Worm (Caenorhabditis elegans) whole organism, L4 larva: ENCODE measurements around the gene Y57G11C.23.

ENCODE experiments used
- D1046.2 ChIP-seq: fragments of 200-800 bp; sonication (Bioruptor generic); IDR thresholded peaks from 2 replicates; pipeline ENCODE4 v1.3.6; 2022; ENCODE audit warnings: missing genetic modification characterization, missing compliant biosample characterization
- F26F4.8 ChIP-seq: fragments of 200-800 bp; sonication (Bioruptor generic); conservative IDR thresholded peaks from 2 replicates; pipeline ENCODE4 v1.3.6; 2022; ENCODE audit warnings: missing genetic modification characterization, missing compliant biosample characterization
- T26A8.4 ChIP-seq: fragments of 200-800 bp; sonication (Bioruptor generic); IDR thresholded peaks from 2 replicates; pipeline ENCODE4 v1.3.6; 2022; ENCODE audit warnings: missing genetic modification characterization, missing compliant biosample characterization
- Y105C5A.15 ChIP-seq: fragments of 200-800 bp; sonication (Bioruptor generic); IDR thresholded peaks from 2 replicates; pipeline ENCODE4 v1.3.6; 2022; ENCODE audit warnings: missing genetic modification characterization, missing compliant biosample characterization
- Y5F2A.4 ChIP-seq: fragments of 200-800 bp; sonication (Bioruptor generic); optimal IDR thresholded peaks from 2 replicates; lab custom pipeline; 2018; ENCODE audit warnings: mild to moderate bottlenecking, missing genetic modification characterization, missing compliant biosample characterization
- aly-2 ChIP-seq: sonication (generic microtip); optimal IDR thresholded peaks from 2 replicates; lab custom pipeline; 2018; ENCODE audit warnings: missing biosample characterization, missing genetic modification characterization
- ama-1 ChIP-seq: fragments of 150-350 bp; optimal IDR thresholded peaks from 2 replicates; lab custom pipeline; 2014; ENCODE audit warnings: inconsistent platforms, mixed read lengths
- attf-4 ChIP-seq: sonication (generic microtip); optimal IDR thresholded peaks from 3 replicates; lab custom pipeline; 2017; ENCODE audit warnings: missing biosample characterization, missing genetic modification characterization
- ceh-28 ChIP-seq: fragments of 150-350 bp; optimal IDR thresholded peaks from 2 replicates; lab custom pipeline; 2014; ENCODE audit warnings: missing biosample characterization, missing genetic modification reagents, missing genetic modification characterization
- cey-2 ChIP-seq: sonication (generic microtip); optimal IDR thresholded peaks from 3 replicates; lab custom pipeline; 2017; ENCODE audit warnings: missing genetic modification characterization, mild to moderate bottlenecking, missing compliant biosample characterization, antibody characterized with exemption, borderline replicate concordance; ENCODE audit not compliant: insufficient read depth
- ctbp-1 ChIP-seq: fragments of 200-800 bp; sonication (Bioruptor generic); IDR thresholded peaks from 2 replicates; pipeline ENCODE4 v1.3.6; 2022; ENCODE audit warnings: missing genetic modification reagents, missing genetic modification characterization, missing compliant biosample characterization
- daf-12 ChIP-seq: fragments of 150-350 bp; optimal IDR thresholded peaks from 2 replicates; lab custom pipeline; 2014; ENCODE audit warnings: missing biosample characterization, missing genetic modification reagents, missing genetic modification characterization
- daf-16 ChIP-seq, 3 experiments: sonication (generic microtip); optimal IDR thresholded peaks; 2 replicates each; lab custom pipeline; 2016 to 2017; ENCODE audit warnings: missing genetic modification characterization in 3 of 3, missing genetic modification reagents in 3 of 3, mild to moderate bottlenecking in 2 of 3, missing compliant biosample characterization in 2 of 3, missing biosample characterization in 1 of 3, moderate library complexity in 1 of 3
- daf-19 ChIP-seq: fragments of 200-800 bp; sonication (Bioruptor generic); conservative IDR thresholded peaks from 2 replicates; pipeline ENCODE4 v1.3.6; 2022; ENCODE audit warnings: missing genetic modification characterization, missing compliant biosample characterization
- daf-8 ChIP-seq: fragments of 200-800 bp; sonication (Bioruptor generic); IDR thresholded peaks from 2 replicates; pipeline ENCODE4 v1.3.6; 2022; ENCODE audit warnings: missing genetic modification characterization, missing compliant biosample characterization
- dmd-6 ChIP-seq: fragments of 200-800 bp; sonication (Bioruptor generic); IDR thresholded peaks from 2 replicates; pipeline ENCODE4 v1.3.6; 2022; ENCODE audit warnings: missing genetic modification reagents, missing genetic modification characterization, missing compliant biosample characterization
- dmd-9 ChIP-seq: fragments of 200-800 bp; sonication (Bioruptor generic); IDR thresholded peaks from 2 replicates; pipeline ENCODE4 v1.3.6; 2022; ENCODE audit warnings: missing genetic modification reagents, missing genetic modification characterization, missing compliant biosample characterization
- dpl-1 ChIP-seq: fragments of 150-350 bp; optimal IDR thresholded peaks from 2 replicates; lab custom pipeline; 2014; ENCODE audit warnings: missing biosample characterization, missing genetic modification reagents, missing genetic modification characterization
- duxl-1 ChIP-seq: sonication (generic microtip); optimal IDR thresholded peaks from 2 replicates; lab custom pipeline; 2016; ENCODE audit warnings: mild to moderate bottlenecking, missing genetic modification characterization, moderate library complexity, missing compliant biosample characterization; ENCODE audit not compliant: poor library complexity
- egl-43 ChIP-seq: fragments of 200-800 bp; sonication (Bioruptor generic); IDR thresholded peaks from 2 replicates; pipeline ENCODE4 v1.3.6; 2022; ENCODE audit warnings: missing genetic modification reagents, missing genetic modification characterization, missing compliant biosample characterization
- hlh-30 ChIP-seq: sonication (generic microtip); optimal IDR thresholded peaks from 2 replicates; lab custom pipeline; 2017; ENCODE audit warnings: antibody characterized with exemption, mild to moderate bottlenecking, missing genetic modification characterization, missing compliant biosample characterization; ENCODE audit not compliant: insufficient read depth
- hmg-1.1 ChIP-seq: fragments of 200-800 bp; sonication (Bioruptor generic); IDR thresholded peaks from 2 replicates; pipeline ENCODE4 v1.3.6; 2022; ENCODE audit warnings: missing genetic modification reagents, missing genetic modification characterization, missing compliant biosample characterization
- lir-3 ChIP-seq: sonication (generic microtip); optimal IDR thresholded peaks from 2 replicates; lab custom pipeline; 2016; ENCODE audit warnings: mild to moderate bottlenecking, missing genetic modification characterization, missing compliant biosample characterization
- lsy-2 ChIP-seq, 2 experiments: fragments of 150-350 bp in 1 of 2; sonication (generic microtip) in 1 of 2; optimal IDR thresholded peaks; 2 replicates each; lab custom pipeline; 2014 to 2017; ENCODE audit warnings: missing biosample characterization in 2 of 2, missing genetic modification characterization in 2 of 2
- madf-5 ChIP-seq, 2 experiments: fragments of 200-800 bp; sonication (Bioruptor generic); IDR thresholded peaks; 2 replicates each; pipeline ENCODE4 v1.3.6; 2022; ENCODE audit warnings: missing compliant biosample characterization in 2 of 2, missing genetic modification characterization in 2 of 2
- madf-9 ChIP-seq: fragments of 200-800 bp; sonication (Bioruptor generic); conservative IDR thresholded peaks from 2 replicates; pipeline ENCODE4 v1.3.6; 2022; ENCODE audit warnings: missing genetic modification reagents, missing genetic modification characterization, missing compliant biosample characterization
- mdl-1 ChIP-seq, 2 experiments: fragments of 150-350 bp in 1 of 2; sonication (generic microtip) in 1 of 2; optimal IDR thresholded peaks; 2 replicates each; lab custom pipeline; 2014 to 2017; ENCODE audit warnings: missing biosample characterization in 2 of 2, missing genetic modification characterization in 2 of 2
- mdt-29 ChIP-seq: fragments of 200-800 bp; sonication (Bioruptor generic); IDR thresholded peaks from 2 replicates; pipeline ENCODE4 v1.3.6; 2022; ENCODE audit warnings: missing genetic modification reagents, missing genetic modification characterization, missing compliant biosample characterization
- mes-2 ChIP-seq: sonication (generic microtip); optimal IDR thresholded peaks from 2 replicates; lab custom pipeline; 2016; ENCODE audit warnings: missing genotype, mild to moderate bottlenecking, missing genetic modification characterization, missing compliant biosample characterization; ENCODE audit not compliant: poor library complexity, severe bottlenecking
- mxl-3 ChIP-seq: fragments of 200-800 bp; sonication (Bioruptor generic); optimal IDR thresholded peaks from 2 replicates; lab custom pipeline; 2018; ENCODE audit warnings: mild to moderate bottlenecking, missing genetic modification characterization, missing compliant biosample characterization
- nhr-10 ChIP-seq: fragments of 150-350 bp; optimal IDR thresholded peaks from 2 replicates; lab custom pipeline; 2014; ENCODE audit warnings: missing biosample characterization, missing genetic modification characterization
- nhr-102 ChIP-seq: sonication (generic microtip); optimal IDR thresholded peaks from 2 replicates; lab custom pipeline; 2016; ENCODE audit warnings: mild to moderate bottlenecking, missing genetic modification characterization, moderate library complexity, missing compliant biosample characterization
- nhr-11 ChIP-seq: fragments of 150-350 bp; optimal IDR thresholded peaks from 2 replicates; lab custom pipeline; 2014; ENCODE audit warnings: missing biosample characterization, missing genetic modification characterization
- nhr-111 ChIP-seq: fragments of 200-800 bp; sonication (Bioruptor generic); optimal IDR thresholded peaks from 2 replicates; lab custom pipeline; 2018; ENCODE audit warnings: mild to moderate bottlenecking, missing genetic modification characterization, missing compliant biosample characterization
- nhr-25 ChIP-seq: sonication (generic microtip); optimal IDR thresholded peaks from 2 replicates; lab custom pipeline; 2017; ENCODE audit warnings: missing genetic modification characterization, mild to moderate bottlenecking, missing compliant biosample characterization, antibody characterized with exemption, moderate library complexity, borderline replicate concordance; ENCODE audit not compliant: insufficient read depth
- nhr-28 ChIP-seq: fragments of 150-350 bp; optimal IDR thresholded peaks from 2 replicates; lab custom pipeline; 2014; ENCODE audit warnings: missing biosample characterization, missing genetic modification characterization
- nhr-42 ChIP-seq: fragments of 200-800 bp; sonication (Bioruptor generic); IDR thresholded peaks from 2 replicates; pipeline ENCODE4 v1.3.6; 2022; ENCODE audit warnings: missing genetic modification characterization, missing compliant biosample characterization
- nhr-76 ChIP-seq: fragments of 150-350 bp; optimal IDR thresholded peaks from 2 replicates; lab custom pipeline; 2014; ENCODE audit warnings: missing biosample characterization, missing genetic modification characterization
- nhr-77 ChIP-seq: fragments of 150-350 bp; optimal IDR thresholded peaks from 2 replicates; lab custom pipeline; 2014; ENCODE audit warnings: missing biosample characterization, missing genetic modification characterization
- php-3 ChIP-seq: fragments of 200-800 bp; sonication (Bioruptor generic); IDR thresholded peaks from 2 replicates; pipeline ENCODE4 v1.3.6; 2022; ENCODE audit warnings: missing genetic modification reagents, missing genetic modification characterization, missing compliant biosample characterization
- rbr-2 ChIP-seq: sonication (generic microtip); optimal IDR thresholded peaks from 2 replicates; lab custom pipeline; 2016; ENCODE audit warnings: missing genotype, missing genetic modification characterization, missing compliant biosample characterization
- saeg-2 ChIP-seq: fragments of 200-800 bp; sonication (Bioruptor generic); IDR thresholded peaks from 2 replicates; pipeline ENCODE4 v1.3.6; 2022; ENCODE audit warnings: missing genetic modification reagents, missing genetic modification characterization, missing compliant biosample characterization
- set-16 ChIP-seq: fragments of 200-800 bp; sonication (Bioruptor generic); IDR thresholded peaks from 2 replicates; pipeline ENCODE4 v1.3.6; 2022; ENCODE audit warnings: missing genetic modification reagents, missing genetic modification characterization, missing compliant biosample characterization
- snpc-1.2 ChIP-seq: fragments of 200-800 bp; sonication (Bioruptor generic); IDR thresholded peaks from 2 replicates; pipeline ENCODE4 v1.3.6; 2022; ENCODE audit warnings: missing genetic modification reagents, missing genetic modification characterization, missing compliant biosample characterization
- spr-1 ChIP-seq: sonication (generic microtip); optimal IDR thresholded peaks from 2 replicates; lab custom pipeline; 2016; ENCODE audit warnings: mild to moderate bottlenecking, missing genetic modification characterization, missing compliant biosample characterization
- unc-39 ChIP-seq: sonication (generic microtip); optimal IDR thresholded peaks from 2 replicates; lab custom pipeline; 2017; ENCODE audit warnings: missing biosample characterization, missing genetic modification characterization
- zag-1 ChIP-seq: fragments of 150-350 bp; optimal IDR thresholded peaks from 2 replicates; lab custom pipeline; 2014; ENCODE audit warnings: missing biosample characterization, missing genetic modification characterization
- zfp-2 ChIP-seq: sonication (generic microtip); optimal IDR thresholded peaks from 2 replicates; lab custom pipeline; 2016; ENCODE audit warnings: mild to moderate bottlenecking, missing genetic modification characterization, missing compliant biosample characterization
- zip-11 ChIP-seq: fragments of 200-800 bp; sonication (Bioruptor generic); IDR thresholded peaks from 2 replicates; pipeline ENCODE4 v1.3.6; 2022; ENCODE audit warnings: missing genetic modification characterization, missing compliant biosample characterization
- zip-2 ChIP-seq: fragments of 150-350 bp; optimal IDR thresholded peaks from 2 replicates; lab custom pipeline; 2014; ENCODE audit warnings: missing biosample characterization, missing genetic modification characterization

Gene Y57G11C.23

DNA sequence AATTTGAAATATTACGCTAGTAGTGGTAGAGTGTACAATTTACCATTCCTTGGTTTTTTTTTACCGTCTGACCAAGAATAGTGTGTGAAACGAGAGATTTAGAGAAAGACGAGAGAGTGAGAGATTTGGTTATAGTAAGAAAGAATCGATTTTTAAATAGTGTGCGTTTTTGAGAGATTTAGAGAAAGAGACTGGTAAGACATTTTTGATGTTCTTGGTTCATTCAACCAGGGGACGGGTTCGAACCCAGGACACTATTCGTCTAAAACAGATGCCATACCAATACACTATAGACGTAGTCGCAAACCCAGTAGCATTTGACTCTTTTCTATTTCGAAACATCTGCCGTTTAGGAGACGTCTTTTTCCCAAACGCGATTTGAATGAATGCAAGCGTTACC, 23.5 kb downstream of the Y57G11C.23 start (continued):
- peak; percentile 93 for TF ChIP-seq duxl-1 (tag; lab: Kevin White, UChicago)
- no peak for TF ChIP-seq daf-12 (tag; lab: Kevin White, UChicago)
- TF ChIP-seq nhr-11 (tag; lab: Kevin White, UChicago), result peak; percentile 30
- peak; percentile 81 for TF ChIP-seq nhr-111 (GFP tag; lab: Kevin White, UChicago)
- TF ChIP-seq nhr-28 (tag; lab: Kevin White, UChicago), result peak; percentile 42
- TF ChIP-seq aly-2 (tag; lab: Kevin White, UChicago), result no peak
- no peak for TF ChIP-seq egl-43
- peak; percentile 80; the same call in 1 of the 2 replicates for TF ChIP-seq mdt-29 (GFP tag; lab: Robert Waterston, UW)
- peak in 1 of 2 experiments; percentile 89 for TF ChIP-seq lsy-2 (tag; optimal IDR thresholded peaks at IDR 0.05; lab: Kevin White, UChicago)
- TF ChIP-seq madf-5 (GFP tag; IDR thresholded peaks at IDR 0.05; lab: Robert Waterston, UW), result 0 out of 4 replicates have a peak, but pooled peaks of 1 of the 2 experiments have one; percentile 19
- TF ChIP-seq lir-3 (tag; lab: Kevin White, UChicago), result peak; percentile 84
- no peak for TF ChIP-seq attf-4 (tag; lab: Kevin White, UChicago)
- TF ChIP-seq mxl-3 (GFP tag; lab: Kevin White, UChicago), result no peak
- no peak for TF ChIP-seq nhr-42 (GFP tag; lab: Robert Waterston, UW)
- TF ChIP-seq Y5F2A.4 (GFP tag; lab: Kevin White, UChicago), result peak; percentile 62
- no peak for TF ChIP-seq mdl-1 (tag; optimal IDR thresholded peaks at IDR 0.05; lab: Kevin White, UChicago)
- TF ChIP-seq ctbp-1 (GFP tag; lab: Robert Waterston, UW), result peak; percentile 91
- peak; percentile 21 for TF ChIP-seq ceh-28 (tag; lab: Kevin White, UChicago)
- TF ChIP-seq nhr-102 (tag; lab: Kevin White, UChicago), result peak; percentile 89
- peak; percentile 34 for TF ChIP-seq zfp-2 (tag; lab: Kevin White, UChicago)
- no peak for TF ChIP-seq nhr-77 (tag; lab: Kevin White, UChicago)
- TF ChIP-seq set-16 (GFP tag; lab: Robert Waterston, UW), result no peak
- TF ChIP-seq spr-1 (tag; lab: Kevin White, UChicago), result peak; percentile 74
- peak; percentile 68 for TF ChIP-seq hlh-30 (tag; lab: Kevin White, UChicago)
- TF ChIP-seq T26A8.4 (GFP tag; lab: Robert Waterston, UW), result no peak
- no peak for TF ChIP-seq unc-39
- peak; percentile 64 to 82 for TF ChIP-seq daf-16 (GFP tag; optimal IDR thresholded peaks at IDR 0.05; lab: Kevin White, UChicago)
- TF ChIP-seq daf-16 (tag; optimal IDR thresholded peaks at IDR 0.05; lab: Kevin White, UChicago), result peak; percentile 52
- no peak for TF ChIP-seq dmd-9 (GFP tag; lab: Robert Waterston, UW)
- TF ChIP-seq nhr-76 (tag; lab: Kevin White, UChicago), result no peak
- no peak for TF ChIP-seq nhr-10 (tag; lab: Kevin White, UChicago)
- TF ChIP-seq daf-8 (GFP tag; lab: Robert Waterston, UW), result no peak
- TF ChIP-seq cey-2, result peak; percentile 72
- peak; percentile 87 for TF ChIP-seq php-3 (GFP tag; lab: Robert Waterston, UW)
- no peak for TF ChIP-seq D1046.2
- peak; percentile 99 for TF ChIP-seq snpc-1.2 (GFP tag; lab: Robert Waterston, UW)
- no peak for TF ChIP-seq ama-1 (lab: Kevin White, UChicago)
- TF ChIP-seq hmg-1.1 (GFP tag; lab: Robert Waterston, UW), result peak; percentile 93
- TF ChIP-seq daf-19 (GFP tag; lab: Robert Waterston, UW), result peak; percentile 90
- TF ChIP-seq Y105C5A.15, result peak; percentile 90
- peak; percentile 53 for TF ChIP-seq zip-2
- peak; percentile 85 for TF ChIP-seq rbr-2 (tag; lab: Kevin White, UChicago)
- TF ChIP-seq dpl-1 (GFP tag; lab: Kevin White, UChicago), result peak; percentile 44
- peak; percentile 65 for TF ChIP-seq madf-9
- TF ChIP-seq zip-11 (GFP tag; lab: Robert Waterston, UW), result no peak
- TF ChIP-seq nhr-25 (tag; lab: Kevin White, UChicago), result peak; percentile 90
- TF ChIP-seq zag-1, result peak; percentile 36
- no peak; the same call in 1 of the 2 replicates for TF ChIP-seq saeg-2
- no peak for TF ChIP-seq F26F4.8 (GFP tag; lab: Robert Waterston, UW)
- TF ChIP-seq dmd-6 (GFP tag; lab: Robert Waterston, UW), result no peak; the same call in 1 of the 2 replicates
- TF ChIP-seq mes-2 (tag; lab: Kevin White, UChicago), result peak; percentile 84
